Fruit fly (Drosophila melanogaster) whole organism: ENCODE results near the gene skd.

Experiments
- pan ChIP-seq: fragments of >200 bp; optimal IDR thresholded peaks from 2 replicates; lab custom pipeline; 2017
- psq ChIP-seq: fragments of >200 bp; optimal IDR thresholded peaks from 2 replicates; lab custom pipeline; 2017

dm6 chr3L:21041952-21042933 lies 15.0 kb upstream of the skd start:
- TF ChIP-seq psq: no peak
- TF ChIP-seq pan: no peak
